Worm (Caenorhabditis elegans): ENCODE results near the gene fbxa-69.

ce11 chrV:15826110-15826509 lies 10.3 kb upstream of the fbxa-69 start, which contains the start of gene srbc-51:
- TF ChIP-seq lin-13 (GFP tag; optimal IDR thresholded peaks at IDR 0.05) = no peak
- no peak for TF ChIP-seq ceh-82 (tag; optimal IDR thresholded peaks at IDR 0.05)
- no peak for TF ChIP-seq pag-3 (tag; optimal IDR thresholded peaks at IDR 0.05; ENCODE audit: borderline replicate concordance, insufficient read depth)
- no peak for TF ChIP-seq aly-2 (tag; optimal IDR thresholded peaks at IDR 0.05)
- no peak for TF ChIP-seq pqm-1 (tag; optimal IDR thresholded peaks at IDR 0.05)
- TF ChIP-seq nhr-28 (tag; optimal IDR thresholded peaks at IDR 0.05) = no peak
- TF ChIP-seq nhr-77 (tag; optimal IDR thresholded peaks at IDR 0.05) = no peak
- TF ChIP-seq sptf-1 (tag; optimal IDR thresholded peaks at IDR 0.05) = no peak
- TF ChIP-seq ztf-4 (tag; optimal IDR thresholded peaks at IDR 0.05) = no peak
- no peak for TF ChIP-seq nhr-20 (tag; optimal IDR thresholded peaks at IDR 0.05)

Data from whole organism, L1 larva.